Fruit fly (Drosophila melanogaster) whole organism, embryonic: ENCODE data around the gene CG5180.

Experiments used
- Abd-B ChIP-seq: fragments of 200-800 bp; sonication (Bioruptor generic); optimal IDR thresholded peaks from 2 replicates; lab custom pipeline; 2018; ENCODE audit warnings: missing biosample characterization, mild to moderate bottlenecking, missing genetic modification characterization, moderate library complexity
- Atf6 ChIP-seq: fragments of 200-800 bp; sonication (Bioruptor generic); IDR thresholded peaks from 2 replicates; pipeline ENCODE4 v1.3.6; 2022; ENCODE audit warnings: missing biosample characterization, missing genetic modification characterization
- CG1024 ChIP-seq: fragments of 200-800 bp; sonication (Bioruptor generic); IDR thresholded peaks from 2 replicates; pipeline ENCODE4 v1.3.6; 2022; ENCODE audit warnings: missing biosample characterization, missing genetic modification characterization
- CG11695 ChIP-seq: fragments of 200-800 bp; sonication (Bioruptor generic); IDR thresholded peaks from 3 replicates; pipeline ENCODE4 v1.3.6; 2022; ENCODE audit warnings: missing biosample characterization, missing genetic modification characterization
- CG13624 ChIP-seq: fragments of 200-800 bp; sonication (Bioruptor generic); optimal IDR thresholded peaks from 2 replicates; lab custom pipeline; 2016; ENCODE audit warnings: missing biosample characterization, missing genetic modification characterization
- CG1529 ChIP-seq: fragments of 200-800 bp; sonication (Bioruptor generic); optimal IDR thresholded peaks from 3 replicates; lab custom pipeline; 2018; ENCODE audit warnings: missing biosample characterization, missing genetic modification characterization
- CG15479 ChIP-seq: fragments of 200-800 bp; sonication (Bioruptor generic); optimal IDR thresholded peaks from 3 replicates; lab custom pipeline; 2019; ENCODE audit warnings: missing biosample characterization, mild to moderate bottlenecking, missing genetic modification characterization, moderate library complexity
- CG17328 ChIP-seq: fragments of 200-800 bp; sonication (Bioruptor generic); IDR thresholded peaks from 2 replicates; pipeline ENCODE4 v1.3.6; 2022; ENCODE audit warnings: missing biosample characterization, missing genetic modification characterization
- CG2116 ChIP-seq: fragments of 200-800 bp; sonication (Bioruptor generic); optimal IDR thresholded peaks from 3 replicates; lab custom pipeline; 2018; ENCODE audit warnings: missing biosample characterization, mild to moderate bottlenecking, missing genetic modification characterization
- CG2129 ChIP-seq: fragments of 200-800 bp; sonication (Bioruptor generic); IDR thresholded peaks from 2 replicates; pipeline ENCODE4 v1.3.6; 2022; ENCODE audit warnings: missing biosample characterization, missing genetic modification characterization; ENCODE audit not compliant: partially characterized antibody
- CG30431 ChIP-seq: fragments of 200-800 bp; sonication (Bioruptor generic); optimal IDR thresholded peaks from 2 replicates; lab custom pipeline; 2017; ENCODE audit warnings: missing biosample characterization, missing genetic modification characterization
- CG31388 ChIP-seq: fragments of 200-800 bp; sonication (Bioruptor generic); optimal IDR thresholded peaks from 2 replicates; lab custom pipeline; 2016; ENCODE audit warnings: missing biosample characterization, missing genetic modification characterization
- CG5953 ChIP-seq: fragments of 200-800 bp; sonication (Bioruptor generic); IDR thresholded peaks from 2 replicates; pipeline ENCODE4 v1.3.6; 2022; ENCODE audit warnings: missing biosample characterization, missing genetic modification characterization
- CG7357 ChIP-seq: fragments of 200-800 bp; sonication (Bioruptor generic); IDR thresholded peaks from 3 replicates; pipeline ENCODE4 v1.3.6; 2022; ENCODE audit warnings: missing biosample characterization, missing genetic modification characterization
- CG7963 ChIP-seq: fragments of 200-800 bp; sonication (Bioruptor generic); IDR thresholded peaks from 3 replicates; pipeline ENCODE4 v1.3.6; 2022; ENCODE audit warnings: missing biosample characterization, missing genetic modification characterization; ENCODE audit not compliant: partially characterized antibody
- CG8765 ChIP-seq: fragments of 200-800 bp; sonication (Bioruptor generic); IDR thresholded peaks from 2 replicates; pipeline ENCODE4 v1.3.6; 2022; ENCODE audit warnings: missing biosample characterization, missing genetic modification characterization
- D ChIP-seq, 2 experiments: fragments of 200-800 bp in 1 of 2; fragments of >200 bp in 1 of 2; sonication (Bioruptor generic) in 1 of 2; optimal IDR thresholded peaks; 2 replicates in 1 of 2; 3 replicates in 1 of 2; lab custom pipeline; 2017; ENCODE audit warnings: mild to moderate bottlenecking in 1 of 2, missing biosample characterization in 1 of 2, missing genetic modification characterization in 1 of 2, missing genetic modification reagents in 1 of 2
- Ets65A ChIP-seq: fragments of 200-800 bp; sonication (Bioruptor generic); peaks from one replicate; lab custom pipeline; 2016; ENCODE audit warnings: missing biosample characterization, missing genetic modification characterization
- Mrtf ChIP-seq: fragments of 200-800 bp; sonication (Bioruptor generic); IDR thresholded peaks from 3 replicates; pipeline ENCODE4 v1.3.6; 2022; ENCODE audit warnings: missing biosample characterization, missing genetic modification characterization
- Rfx ChIP-seq: fragments of 200-800 bp; sonication (Bioruptor generic); IDR thresholded peaks from 2 replicates; pipeline ENCODE4 v1.3.6; 2022; ENCODE audit warnings: missing biosample characterization, missing genetic modification characterization
- Sox100B ChIP-seq: fragments of 200-800 bp; sonication (Bioruptor generic); optimal IDR thresholded peaks from 3 replicates; lab custom pipeline; 2018; ENCODE audit warnings: missing biosample characterization, mild to moderate bottlenecking, missing genetic modification characterization
- Stat92E ChIP-seq, 3 experiments: fragments of >200 bp in 2 of 3; fragments of 200-800 bp in 1 of 3; sonication (Bioruptor generic) in 1 of 3; optimal IDR thresholded peaks; 2 replicates each; lab custom pipeline; 2017 to 2019; ENCODE audit warnings: missing biosample characterization in 3 of 3, missing genetic modification characterization in 3 of 3, mild to moderate bottlenecking in 1 of 3, moderate library complexity in 1 of 3
- amos ChIP-seq: fragments of 200-800 bp; sonication (Bioruptor generic); IDR thresholded peaks from 2 replicates; pipeline ENCODE4 v1.3.6; 2022; ENCODE audit warnings: missing biosample characterization, missing genetic modification characterization; ENCODE audit not compliant: partially characterized antibody
- crc ChIP-seq: fragments of 200-800 bp; sonication (Bioruptor generic); optimal IDR thresholded peaks from 2 replicates; lab custom pipeline; 2016; ENCODE audit warnings: missing biosample characterization, missing genetic modification characterization
- dati ChIP-seq: fragments of 200-800 bp; sonication (Bioruptor generic); IDR thresholded peaks from 2 replicates; pipeline ENCODE4 v1.3.6; 2022; ENCODE audit warnings: missing biosample characterization, missing genetic modification characterization
- gfzf ChIP-seq: fragments of 200-800 bp; sonication (Bioruptor generic); optimal IDR thresholded peaks from 2 replicates; lab custom pipeline; 2016; ENCODE audit warnings: missing biosample characterization, mild to moderate bottlenecking, missing genetic modification characterization, moderate library complexity
- grn ChIP-seq: fragments of 200-800 bp; sonication (Bioruptor generic); optimal IDR thresholded peaks from 3 replicates; lab custom pipeline; 2017; ENCODE audit warnings: missing biosample characterization, missing genetic modification characterization
- insv ChIP-seq, 2 experiments: fragments of 200-800 bp; sonication (Bioruptor generic); optimal IDR thresholded peaks; 3 replicates each; lab custom pipeline; 2016 to 2018; ENCODE audit warnings: missing biosample characterization in 2 of 2, missing genetic modification characterization in 2 of 2
- kni ChIP-seq: fragments of 200-800 bp; sonication (Bioruptor generic); optimal IDR thresholded peaks from 3 replicates; lab custom pipeline; 2017; ENCODE audit warnings: mild to moderate bottlenecking, missing biosample characterization, missing genetic modification reagents, missing genetic modification characterization
- lilli ChIP-seq: fragments of 200-800 bp; sonication (Bioruptor generic); optimal IDR thresholded peaks from 3 replicates; lab custom pipeline; 2016; ENCODE audit warnings: missing biosample characterization, missing genetic modification characterization
- lov ChIP-seq, 2 experiments: fragments of 200-800 bp in 1 of 2; fragments of >200 bp in 1 of 2; sonication (Bioruptor generic) in 1 of 2; IDR thresholded peaks in 1 of 2; optimal IDR thresholded peaks in 1 of 2; 2 replicates in 1 of 2; 3 replicates in 1 of 2; pipeline versions ENCODE4 v1.3.6 to Lab custom; 2017 to 2022; ENCODE audit warnings: missing biosample characterization in 1 of 2, missing genetic modification characterization in 1 of 2
- nmo ChIP-seq: fragments of 200-800 bp; sonication (Bioruptor generic); optimal IDR thresholded peaks from 2 replicates; lab custom pipeline; 2018; ENCODE audit warnings: missing biosample characterization, mild to moderate bottlenecking, missing genetic modification characterization, moderate library complexity
- pfk ChIP-seq: fragments of 200-800 bp; sonication (Bioruptor generic); optimal IDR thresholded peaks from 2 replicates; lab custom pipeline; 2018; ENCODE audit warnings: missing biosample characterization, mild to moderate bottlenecking, missing genetic modification characterization, moderate library complexity
- ro ChIP-seq: fragments of 200-800 bp; sonication (Bioruptor generic); IDR thresholded peaks from 2 replicates; pipeline ENCODE4 v1.3.6; 2022; ENCODE audit warnings: missing biosample characterization, missing genetic modification characterization
- row ChIP-seq: fragments of 200-800 bp; sonication (Bioruptor generic); IDR thresholded peaks from 3 replicates; pipeline ENCODE4 v1.3.6; 2022; ENCODE audit warnings: missing biosample characterization, missing genetic modification characterization
- salm ChIP-seq: fragments of 200-800 bp; sonication (Bioruptor generic); optimal IDR thresholded peaks from 2 replicates; lab custom pipeline; 2018; ENCODE audit warnings: missing biosample characterization, mild to moderate bottlenecking, missing genetic modification characterization
- so ChIP-seq: fragments of 200-800 bp; sonication (Bioruptor generic); IDR thresholded peaks from 3 replicates; pipeline ENCODE4 v1.3.6; 2022; ENCODE audit warnings: missing biosample characterization, missing genetic modification characterization
- sqz ChIP-seq: fragments of 200-800 bp; sonication (Bioruptor generic); optimal IDR thresholded peaks from 3 replicates; lab custom pipeline; 2018; ENCODE audit warnings: missing biosample characterization, mild to moderate bottlenecking, missing genetic modification characterization
- tll ChIP-seq, 2 experiments: fragments of 200-800 bp in 1 of 2; fragments of >200 bp in 1 of 2; sonication (Bioruptor generic) in 1 of 2; optimal IDR thresholded peaks; 2 replicates each; lab custom pipeline; 2017 to 2019; ENCODE audit warnings: missing biosample characterization in 2 of 2, missing genetic modification characterization in 2 of 2, mild to moderate bottlenecking in 1 of 2, moderate library complexity in 1 of 2
- trem ChIP-seq: fragments of 200-800 bp; optimal IDR thresholded peaks from 3 replicates; lab custom pipeline; 2019; ENCODE audit warnings: missing biosample characterization, mild to moderate bottlenecking, missing genetic modification characterization, moderate library complexity
- usp ChIP-seq: fragments of >200 bp; optimal IDR thresholded peaks from 2 replicates; lab custom pipeline; 2017; ENCODE audit warnings: missing biosample characterization, missing genetic modification characterization
- vfl ChIP-seq: fragments of 200-800 bp; sonication (Bioruptor generic); optimal IDR thresholded peaks from 2 replicates; lab custom pipeline; 2016; ENCODE audit warnings: missing biosample characterization, missing genetic modification characterization
- vvl ChIP-seq: fragments of 200-800 bp; sonication (Bioruptor generic); IDR thresholded peaks from 2 replicates; pipeline ENCODE4 v1.3.6; 2022; ENCODE audit warnings: missing biosample characterization, missing genetic modification characterization
- zfh1 ChIP-seq: fragments of 200-800 bp; sonication (Bioruptor generic); IDR thresholded peaks from 3 replicates; pipeline ENCODE4 v1.3.6; 2022; ENCODE audit warnings: missing biosample characterization, missing genetic modification characterization

Gene CG5180

DNA sequence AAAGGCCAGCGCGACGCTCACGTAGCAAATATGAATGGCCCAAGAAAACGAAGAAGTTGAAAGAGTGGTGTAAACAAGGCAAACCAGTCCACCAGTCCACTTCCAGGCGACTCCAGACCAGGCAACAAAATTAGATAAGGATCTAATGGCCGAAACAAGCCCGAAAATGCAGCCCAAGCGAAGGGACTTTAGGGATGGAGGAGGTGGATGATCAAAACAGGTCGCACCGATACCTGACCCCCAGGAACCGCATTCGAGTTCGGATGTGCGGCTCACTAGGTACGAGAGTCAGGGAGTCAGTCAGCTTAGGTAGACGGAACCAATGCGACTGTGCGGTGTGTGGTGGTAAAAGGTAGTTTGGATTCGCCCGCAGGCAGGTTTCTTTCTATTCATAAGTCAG, 14.5 kb upstream of the CG5180 start (continued):
- TF ChIP-seq Stat92E (GFP tag; optimal IDR thresholded peaks at IDR 0.05; lab: Kevin White, UChicago) (peak in 1 of 3 experiments; percentile 89), sqz (GFP tag; lab: Kevin White, UChicago) (no peak), Atf6 (GFP tag; lab: Robert Waterston, UW) (no peak), amos (no peak), CG15479 (peak; percentile 3), kni (GFP tag; lab: Kevin White, UChicago) (peak; percentile 94), CG5953 (GFP tag; lab: Robert Waterston, UW) (no peak), Sox100B (GFP tag; lab: Kevin White, UChicago) (no peak), CG11695 (no peak), CG1024 (GFP tag; lab: Robert Waterston, UW) (no peak), grn (peak; percentile 90), tll (GFP tag; optimal IDR thresholded peaks at IDR 0.05; lab: Kevin White, UChicago) (peak in 1 of 2 experiments; percentile 99), CG7963 (GFP tag; lab: Robert Waterston, UW) (no peak), CG30431 (no peak), trem (tag; lab: Kevin White, UChicago) (no peak), lilli (GFP tag; lab: Kevin White, UChicago) (no peak), nmo (GFP tag; lab: Kevin White, UChicago) (no peak), zfh1 (GFP tag; lab: Robert Waterston, UW) (0 out of 3 replicates have a peak, but pooled peaks have one; percentile 6), pfk (GFP tag; lab: Kevin White, UChicago) (no peak), vfl (GFP tag; lab: Kevin White, UChicago) (peak; percentile 26), so (GFP tag; lab: Robert Waterston, UW) (no peak), CG17328 (no peak), Abd-B (no peak), CG2116 (GFP tag; lab: Kevin White, UChicago) (no peak), CG8765 (no peak), dati (GFP tag; lab: Robert Waterston, UW) (no peak), Ets65A (peak; percentile 28), lov (optimal IDR thresholded peaks at IDR 0.05; lab: Kevin White, UChicago) (no peak), lov (GFP tag; IDR thresholded peaks at IDR 0.05; lab: Robert Waterston, UW) (no peak), CG1529 (GFP tag; lab: Kevin White, UChicago) (no peak), row (GFP tag; lab: Robert Waterston, UW) (no peak), CG2129 (GFP tag; lab: Robert Waterston, UW) (no peak), gfzf (no peak), Mrtf (GFP tag; lab: Robert Waterston, UW) (no peak), D (optimal IDR thresholded peaks at IDR 0.05; lab: Kevin White, UChicago) (peak; percentile 25), D (GFP tag; optimal IDR thresholded peaks at IDR 0.05; lab: Kevin White, UChicago) (no peak), vvl (GFP tag; lab: Robert Waterston, UW) (no peak), CG7357 (GFP tag; lab: Robert Waterston, UW) (no peak), ro (no peak), Rfx (GFP tag; lab: Robert Waterston, UW) (no peak), crc (GFP tag; lab: Kevin White, UChicago) (no peak)

DNA sequence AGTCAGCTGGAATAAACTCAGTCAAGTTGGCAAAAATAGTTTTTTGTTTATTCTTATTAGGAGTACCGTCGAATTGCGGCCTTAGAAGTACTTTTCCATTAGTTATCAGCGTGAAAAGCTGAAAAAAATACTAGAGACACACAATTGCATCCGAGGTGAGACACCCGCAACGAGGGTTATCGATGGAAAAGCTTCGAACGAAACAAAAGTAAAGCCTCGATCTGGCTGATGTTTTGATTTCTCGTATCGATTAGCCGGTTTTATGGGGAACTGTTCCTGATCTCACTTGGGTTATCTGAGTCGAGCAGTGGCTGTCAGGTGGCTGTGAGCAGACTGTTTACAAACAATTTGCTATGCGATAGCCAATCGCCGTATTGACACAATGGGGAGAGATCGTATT, 14.0 kb upstream of the CG5180 start:
- TF ChIP-seq CG13624 (GFP tag; lab: Kevin White, UChicago) (no peak), CG31388 (GFP tag; lab: Kevin White, UChicago) (no peak), usp (GFP tag; lab: Kevin White, UChicago) (no peak), insv (GFP tag; optimal IDR thresholded peaks at IDR 0.05; lab: Kevin White, UChicago) (peak in 1 of 2 experiments; percentile 66), salm (tag; lab: Kevin White, UChicago) (no peak), grn (peak; percentile 28)
